Fruit fly (Drosophila melanogaster) S2 (cell line): ENCODE measurements around the gene CG6763.

ENCODE experiments used
- CG8478 ChIP-seq: fragments of >200 bp; optimal IDR thresholded peaks from 2 replicates; lab custom pipeline; 2018
- CTCF ChIP-seq, 2 experiments: fragments of >200 bp; optimal IDR thresholded peaks; 2 replicates each; lab custom pipeline; 2018

Gene CG6763

dm6 chr3R:23292267-23292666 lies 8.5 kb downstream of the CG6763 start:
- no peak for TF ChIP-seq CG8478
- no peak for TF ChIP-seq CTCF (optimal IDR thresholded peaks at IDR 0.05; lab: Kevin White, UChicago)

- TF ChIP-seq CG8478 (no peak), CTCF (optimal IDR thresholded peaks at IDR 0.05; lab: Kevin White, UChicago) (no peak)
These were observed 9.4 kb downstream of the CG6763 start for dm6 chr3R:23293066-23293777.

dm6 chr3R:23295360-23295772 lies 11.6 kb downstream of the CG6763 start:
- no peak for TF ChIP-seq CG8478
- peak; percentile 45 to 66 for TF ChIP-seq CTCF (optimal IDR thresholded peaks at IDR 0.05; lab: Kevin White, UChicago)

dm6 chr3R:23296146-23296545 lies 12.3 kb downstream of the CG6763 start:
- TF ChIP-seq CG8478 = no peak
- TF ChIP-seq CTCF (optimal IDR thresholded peaks at IDR 0.05; lab: Kevin White, UChicago) = no peak

- TF ChIP-seq CG8478 (no peak), CTCF (optimal IDR thresholded peaks at IDR 0.05; lab: Kevin White, UChicago) (no peak)
These were observed 13.5 kb downstream of the CG6763 start for dm6 chr3R:23297132-23297862.

dm6 chr3R:23300091-23300918 lies 16.5 kb downstream of the CG6763 start:
- TF ChIP-seq CG8478 (no peak), CTCF (optimal IDR thresholded peaks at IDR 0.05; lab: Kevin White, UChicago) (no peak)

dm6 chr3R:23301270-23301669 lies 17.5 kb downstream of the CG6763 start:
- TF ChIP-seq CG8478 (no peak), CTCF (optimal IDR thresholded peaks at IDR 0.05; lab: Kevin White, UChicago) (no peak)

- TF ChIP-seq CG8478 (no peak), CTCF (optimal IDR thresholded peaks at IDR 0.05; lab: Kevin White, UChicago) (no peak)
These were observed 18.4 kb downstream of the CG6763 start for dm6 chr3R:23302178-23302577.

dm6 chr3R:23303297-23303696 lies 19.5 kb downstream of the CG6763 start:
- no peak for TF ChIP-seq CTCF (optimal IDR thresholded peaks at IDR 0.05; lab: Kevin White, UChicago)
- TF ChIP-seq CG8478 = no peak

dm6 chr3R:23306828-23307227 lies 23.0 kb downstream of the CG6763 start:
- no peak for TF ChIP-seq CTCF (optimal IDR thresholded peaks at IDR 0.05; lab: Kevin White, UChicago)
- no peak for TF ChIP-seq CG8478

dm6 chr3R:23309690-23310089 lies 25.9 kb downstream of the CG6763 start:
- no peak for TF ChIP-seq CTCF (optimal IDR thresholded peaks at IDR 0.05; lab: Kevin White, UChicago)
- TF ChIP-seq CG8478 = no peak

- no peak for TF ChIP-seq CTCF (optimal IDR thresholded peaks at IDR 0.05; lab: Kevin White, UChicago)
- TF ChIP-seq CG8478 = no peak
These were observed 26.3 kb downstream of the CG6763 start for dm6 chr3R:23310151-23310550.

- TF ChIP-seq CTCF (optimal IDR thresholded peaks at IDR 0.05; lab: Kevin White, UChicago) = no peak
- TF ChIP-seq CG8478 = no peak
These were observed 29.0 kb downstream of the CG6763 start for dm6 chr3R:23312796-23313195.

dm6 chr3R:23314332-23314731 lies 30.5 kb downstream of the CG6763 start:
- TF ChIP-seq CTCF (optimal IDR thresholded peaks at IDR 0.05; lab: Kevin White, UChicago) = no peak
- no peak for TF ChIP-seq CG8478

- TF ChIP-seq CG8478 (peak; percentile 82), CTCF (optimal IDR thresholded peaks at IDR 0.05; lab: Kevin White, UChicago) (no peak)
These were observed 31.4 kb downstream of the CG6763 start for dm6 chr3R:23315221-23315620.

- TF ChIP-seq CG8478 (no peak), CTCF (optimal IDR thresholded peaks at IDR 0.05; lab: Kevin White, UChicago) (no peak)
These were observed 31.8 kb downstream of the CG6763 start for dm6 chr3R:23315630-23316029.
